Worm (Caenorhabditis elegans) whole organism, mixed stage, embryonic: ENCODE measurements around the gene idpp-8.
"Not testable (repeated sequence)": the region's sequence is repeated elsewhere in the genome, so short reads cannot be mapped to it uniquely, and the experiment has no call there.

Experiments used
- blmp-1 ChIP-seq: fragments of 150-350 bp; optimal IDR thresholded peaks from 2 replicates; lab custom pipeline; 2014; ENCODE audit warnings: missing biosample characterization, missing genetic modification characterization
- ces-1 ChIP-seq: fragments of 150-350 bp; optimal IDR thresholded peaks from 2 replicates; lab custom pipeline; 2014; ENCODE audit warnings: missing biosample characterization, missing genetic modification reagents, missing genetic modification characterization
- lin-13 ChIP-seq: fragments of 150-350 bp; optimal IDR thresholded peaks from 2 replicates; lab custom pipeline; 2014; ENCODE audit warnings: missing biosample characterization, missing genetic modification characterization
- mep-1 ChIP-seq: fragments of 150-350 bp; optimal IDR thresholded peaks from 2 replicates; lab custom pipeline; 2017; ENCODE audit warnings: missing biosample characterization, missing genetic modification reagents, missing genetic modification characterization, inconsistent platforms
- nhr-2 ChIP-seq: fragments of 150-350 bp; optimal IDR thresholded peaks from 2 replicates; lab custom pipeline; 2014; ENCODE audit warnings: missing biosample characterization, missing genetic modification characterization
- nhr-237 ChIP-seq: fragments of 150-350 bp; optimal IDR thresholded peaks from 2 replicates; lab custom pipeline; 2014; ENCODE audit warnings: missing biosample characterization, missing genetic modification characterization
- pha-4 ChIP-seq: fragments of 150-350 bp; optimal IDR thresholded peaks from 2 replicates; lab custom pipeline; 2018; ENCODE audit warnings: missing biosample characterization, missing genetic modification reagents, missing genetic modification characterization
- snpc-4 ChIP-seq: fragments of 150-350 bp; optimal IDR thresholded peaks from 2 replicates; lab custom pipeline; 2014; ENCODE audit warnings: missing biosample characterization, missing genetic modification characterization
- sptf-1 ChIP-seq: sonication (generic microtip); optimal IDR thresholded peaks from 2 replicates; lab custom pipeline; 2017; ENCODE audit warnings: mild to moderate bottlenecking, missing genetic modification characterization, moderate library complexity, missing compliant biosample characterization
- unc-39 ChIP-seq: fragments of 150-350 bp; optimal IDR thresholded peaks from 2 replicates; lab custom pipeline; 2014; ENCODE audit warnings: missing biosample characterization, missing genetic modification characterization
- unc-62 ChIP-seq: fragments of 150-350 bp; optimal IDR thresholded peaks from 2 replicates; lab custom pipeline; 2014; ENCODE audit warnings: missing biosample characterization, missing genetic modification reagents, missing genetic modification characterization

DNA sequence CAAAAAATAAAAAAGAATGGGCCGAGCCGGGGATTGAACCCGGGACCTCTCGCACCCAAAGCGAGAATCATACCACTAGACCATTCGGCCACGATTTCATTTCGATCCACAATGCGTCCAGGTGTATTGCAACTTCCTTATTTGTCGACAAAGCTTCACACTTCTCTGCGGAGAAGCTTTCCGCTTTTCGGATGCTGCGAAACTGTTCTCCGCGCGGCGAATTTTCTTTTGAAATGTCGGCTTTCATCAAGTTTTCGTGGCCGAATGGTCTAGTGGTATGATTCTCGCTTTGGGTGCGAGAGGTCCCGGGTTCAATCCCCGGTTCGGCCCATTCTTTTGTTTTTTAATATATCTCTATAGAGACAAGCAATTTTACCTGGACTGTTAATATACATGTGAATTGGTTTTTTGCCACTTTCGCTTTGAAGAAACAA lies 13.2 kb upstream of the idpp-8 start:
- TF ChIP-seq nhr-2 (tag; lab: Kevin White, UChicago); mep-1 (tag; lab: Kevin White, UChicago); snpc-4; pha-4 (tag; lab: Kevin White, UChicago); unc-39 (tag; lab: Kevin White, UChicago); ces-1 (GFP tag; lab: Kevin White, UChicago); nhr-237 (tag; lab: Kevin White, UChicago); unc-62 (GFP tag; lab: Kevin White, UChicago); blmp-1 (tag; lab: Kevin White, UChicago); lin-13 (tag; lab: Kevin White, UChicago): not testable (repeated sequence)
- peak; percentile 41 for TF ChIP-seq sptf-1 (tag; lab: Kevin White, UChicago)
